Fruit fly (Drosophila melanogaster) whole organism, prepupa: ENCODE results near the gene CG15539.

Experiments used
- CG10669 ChIP-seq: fragments of 200-800 bp; sonication (Bioruptor generic); optimal IDR thresholded peaks from 3 replicates; lab custom pipeline; 2018; ENCODE audit warnings: missing biosample characterization, mild to moderate bottlenecking, missing genetic modification characterization, moderate library complexity
- CG11294 ChIP-seq: fragments of 200-800 bp; sonication (Bioruptor generic); IDR thresholded peaks from 2 replicates; pipeline ENCODE4 v1.3.6; 2022; ENCODE audit warnings: missing biosample characterization, missing genetic modification characterization
- CG11762 ChIP-seq: fragments of 200-800 bp; sonication (Bioruptor generic); optimal IDR thresholded peaks from 3 replicates; lab custom pipeline; 2016; ENCODE audit warnings: missing biosample characterization, missing genetic modification characterization; ENCODE audit not compliant: insufficient read depth
- CG11902 ChIP-seq: fragments of 200-800 bp; sonication (Bioruptor generic); optimal IDR thresholded peaks from 3 replicates; lab custom pipeline; 2016; ENCODE audit warnings: missing biosample characterization, missing genetic modification characterization
- CG1621 ChIP-seq: fragments of 200-800 bp; sonication (Bioruptor generic); optimal IDR thresholded peaks from 3 replicates; lab custom pipeline; 2018; ENCODE audit warnings: missing biosample characterization, mild to moderate bottlenecking, missing genetic modification characterization
- CG32006 ChIP-seq: fragments of 200-800 bp; sonication (Bioruptor generic); optimal IDR thresholded peaks from 3 replicates; lab custom pipeline; 2017; ENCODE audit warnings: missing biosample characterization, mild to moderate bottlenecking, missing genetic modification characterization
- CG34406 ChIP-seq: fragments of 200-800 bp; sonication (Bioruptor generic); optimal IDR thresholded peaks from 3 replicates; lab custom pipeline; 2016; ENCODE audit warnings: missing biosample characterization, missing genetic modification characterization
- CG4318 ChIP-seq: fragments of 200-800 bp; sonication (Bioruptor generic); optimal IDR thresholded peaks from 3 replicates; lab custom pipeline; 2017; ENCODE audit warnings: missing biosample characterization, mild to moderate bottlenecking, missing genetic modification characterization
- CG6163 ChIP-seq: fragments of 200-800 bp; sonication (Bioruptor generic); IDR thresholded peaks from 3 replicates; pipeline ENCODE4 v1.3.6; 2022; ENCODE audit warnings: missing biosample characterization, missing genetic modification characterization
- CG6276 ChIP-seq: fragments of 200-800 bp; sonication (Bioruptor generic); optimal IDR thresholded peaks from 2 replicates; lab custom pipeline; 2017; ENCODE audit warnings: missing biosample characterization, mild to moderate bottlenecking, missing genetic modification characterization
- CG6792 ChIP-seq: fragments of 200-800 bp; sonication (Bioruptor generic); optimal IDR thresholded peaks from 3 replicates; lab custom pipeline; 2016; ENCODE audit warnings: missing biosample characterization, missing genetic modification characterization
- CG7368 ChIP-seq: fragments of 200-800 bp; sonication (Bioruptor generic); optimal IDR thresholded peaks from 3 replicates; lab custom pipeline; 2016; ENCODE audit warnings: missing biosample characterization, missing genetic modification characterization
- CG8119 ChIP-seq: fragments of 200-800 bp; sonication (Bioruptor generic); IDR thresholded peaks from 3 replicates; pipeline ENCODE4 v1.3.6; 2022; ENCODE audit warnings: missing biosample characterization, missing genetic modification characterization
- CG8319 ChIP-seq: fragments of 200-800 bp; sonication (Bioruptor generic); optimal IDR thresholded peaks from 3 replicates; lab custom pipeline; 2016; ENCODE audit warnings: missing biosample characterization, missing genetic modification characterization
- CG8632 ChIP-seq: fragments of 200-800 bp; sonication (Bioruptor generic); optimal IDR thresholded peaks from 3 replicates; lab custom pipeline; 2016; ENCODE audit warnings: missing biosample characterization, missing genetic modification characterization
- CG9139 ChIP-seq: fragments of 200-800 bp; sonication (Bioruptor generic); optimal IDR thresholded peaks from 3 replicates; lab custom pipeline; 2017; ENCODE audit warnings: missing biosample characterization, mild to moderate bottlenecking, missing genetic modification characterization
- Eip75B ChIP-seq: fragments of 200-800 bp; sonication (Bioruptor generic); optimal IDR thresholded peaks from 3 replicates; lab custom pipeline; 2016; ENCODE audit warnings: missing biosample characterization, missing genetic modification characterization
- Eip78C ChIP-seq: fragments of 200-800 bp; sonication (Bioruptor generic); peaks from one replicate; lab custom pipeline; 2016; ENCODE audit warnings: missing biosample characterization, missing genetic modification characterization
- Eip93F ChIP-seq: fragments of 200-800 bp; sonication (Bioruptor generic); optimal IDR thresholded peaks from 2 replicates; lab custom pipeline; 2016; ENCODE audit warnings: missing biosample characterization, mild to moderate bottlenecking, missing genetic modification characterization
- Ets96B ChIP-seq: fragments of 200-800 bp; optimal IDR thresholded peaks from 2 replicates; lab custom pipeline; 2019; ENCODE audit warnings: missing biosample characterization, mild to moderate bottlenecking, missing genetic modification characterization, moderate library complexity
- Hr38 ChIP-seq: sonication (Bioruptor generic); optimal IDR thresholded peaks from 2 replicates; lab custom pipeline; 2016; ENCODE audit warnings: missing biosample characterization, missing genetic modification characterization
- Hr4 ChIP-seq: fragments of 200-800 bp; sonication (Bioruptor generic); optimal IDR thresholded peaks from 3 replicates; lab custom pipeline; 2016; ENCODE audit warnings: missing biosample characterization, missing genetic modification characterization
- Lpt ChIP-seq: fragments of 200-800 bp; sonication (Bioruptor generic); optimal IDR thresholded peaks from 3 replicates; lab custom pipeline; 2016; ENCODE audit warnings: missing biosample characterization, missing genetic modification characterization
- Met ChIP-seq: fragments of 200-800 bp; sonication (Bioruptor generic); optimal IDR thresholded peaks from 3 replicates; lab custom pipeline; 2016; ENCODE audit warnings: missing biosample characterization, missing genetic modification characterization
- OdsH ChIP-seq: fragments of 200-800 bp; sonication (Bioruptor generic); optimal IDR thresholded peaks from 3 replicates; lab custom pipeline; 2016; ENCODE audit warnings: missing biosample characterization, missing genetic modification characterization
- Smox ChIP-seq: fragments of 200-800 bp; sonication (Bioruptor generic); optimal IDR thresholded peaks from 3 replicates; lab custom pipeline; 2016; ENCODE audit warnings: missing biosample characterization, missing genetic modification characterization
- Sox14 ChIP-seq: fragments of 200-800 bp; sonication (Bioruptor generic); optimal IDR thresholded peaks from 3 replicates; lab custom pipeline; 2016; ENCODE audit warnings: missing biosample characterization, missing genetic modification characterization
- Sox15 ChIP-seq: fragments of 200-800 bp; sonication (Bioruptor generic); optimal IDR thresholded peaks from 3 replicates; lab custom pipeline; 2016; ENCODE audit warnings: missing biosample characterization, missing genetic modification characterization
- acj6 ChIP-seq: fragments of 200-800 bp; sonication (Bioruptor generic); optimal IDR thresholded peaks from 3 replicates; lab custom pipeline; 2016; ENCODE audit warnings: missing biosample characterization, missing genetic modification characterization
- cyc ChIP-seq: fragments of 200-800 bp; sonication (Bioruptor generic); optimal IDR thresholded peaks from 3 replicates; lab custom pipeline; 2016; ENCODE audit warnings: missing biosample characterization, missing genetic modification characterization
- dsx ChIP-seq: fragments of 200-800 bp; optimal IDR thresholded peaks from 3 replicates; lab custom pipeline; 2019; ENCODE audit warnings: missing biosample characterization, mild to moderate bottlenecking, missing genetic modification characterization, moderate library complexity; ENCODE audit not compliant: poor library complexity, severe bottlenecking
- eg ChIP-seq: fragments of 200-800 bp; sonication (Bioruptor generic); IDR thresholded peaks from 3 replicates; pipeline ENCODE4 v1.3.6; 2022; ENCODE audit warnings: missing biosample characterization, missing genetic modification characterization
- esn ChIP-seq: fragments of 200-800 bp; sonication (Bioruptor generic); optimal IDR thresholded peaks from 2 replicates; lab custom pipeline; 2016; ENCODE audit warnings: missing biosample characterization, mild to moderate bottlenecking, missing genetic modification characterization, moderate library complexity
- fd59A ChIP-seq: fragments of 200-800 bp; sonication (Bioruptor generic); optimal IDR thresholded peaks from 2 replicates; lab custom pipeline; 2017; ENCODE audit warnings: missing biosample characterization, mild to moderate bottlenecking, missing genetic modification characterization, missing genetic modification reagents
- fd85E ChIP-seq: fragments of 200-800 bp; sonication (Bioruptor generic); optimal IDR thresholded peaks from 3 replicates; lab custom pipeline; 2016; ENCODE audit warnings: missing biosample characterization, missing genetic modification characterization
- fkh ChIP-seq: fragments of 200-800 bp; sonication (Bioruptor generic); optimal IDR thresholded peaks from 3 replicates; lab custom pipeline; 2017; ENCODE audit warnings: missing biosample characterization, mild to moderate bottlenecking, missing genetic modification characterization, moderate library complexity
- lz ChIP-seq: fragments of 200-800 bp; sonication (Bioruptor generic); optimal IDR thresholded peaks from 3 replicates; lab custom pipeline; 2016; ENCODE audit warnings: missing biosample characterization, missing genetic modification characterization
- net ChIP-seq: fragments of 200-800 bp; sonication (Bioruptor generic); optimal IDR thresholded peaks from 3 replicates; lab custom pipeline; 2016; ENCODE audit warnings: missing biosample characterization, missing genetic modification characterization
- pdm3 ChIP-seq: fragments of 200-800 bp; sonication (Bioruptor generic); optimal IDR thresholded peaks from 3 replicates; lab custom pipeline; 2016; ENCODE audit warnings: missing biosample characterization, missing genetic modification characterization
- salr ChIP-seq, 2 experiments: fragments of 200-800 bp; sonication (Bioruptor generic); optimal IDR thresholded peaks; 3 replicates each; lab custom pipeline; 2016 to 2018; ENCODE audit warnings: missing biosample characterization in 2 of 2, missing genetic modification characterization in 2 of 2, mild to moderate bottlenecking in 1 of 2
- spab ChIP-seq: fragments of 200-800 bp; sonication (Bioruptor generic); optimal IDR thresholded peaks from 2 replicates; lab custom pipeline; 2017; ENCODE audit warnings: missing biosample characterization, mild to moderate bottlenecking, missing genetic modification characterization, missing genetic modification reagents
- ss ChIP-seq, 2 experiments: fragments of 200-800 bp; sonication (Bioruptor generic); optimal IDR thresholded peaks; 2 replicates in 1 of 2; 3 replicates in 1 of 2; lab custom pipeline; 2017 to 2018; ENCODE audit warnings: mild to moderate bottlenecking in 2 of 2, missing biosample characterization in 2 of 2, missing genetic modification characterization in 2 of 2, moderate library complexity in 1 of 2
- topi ChIP-seq: fragments of 200-800 bp; sonication (Bioruptor generic); optimal IDR thresholded peaks from 3 replicates; lab custom pipeline; 2016; ENCODE audit warnings: missing biosample characterization, missing genetic modification characterization
- vri ChIP-seq: fragments of 200-800 bp; sonication (Bioruptor generic); optimal IDR thresholded peaks from 3 replicates; lab custom pipeline; 2016; ENCODE audit warnings: missing biosample characterization, mild to moderate bottlenecking, missing genetic modification characterization

Gene CG15539

dm6 chr3R:30461608-30462243, 44.1 kb upstream of the CG15539 start (continued):
- peak; percentile 7 for TF ChIP-seq vri (GFP tag; lab: Kevin White, UChicago)
- peak; percentile 53 for TF ChIP-seq Ets96B
- peak; percentile 45 for TF ChIP-seq Lpt (GFP tag; lab: Kevin White, UChicago)
- TF ChIP-seq dsx (GFP tag; lab: Kevin White, UChicago), result peak; percentile 52
- peak; percentile 24 for TF ChIP-seq CG7368 (GFP tag; lab: Kevin White, UChicago)
- TF ChIP-seq Met (GFP tag; lab: Kevin White, UChicago), result peak; percentile 59
- TF ChIP-seq CG8632 (GFP tag; lab: Kevin White, UChicago), result peak; percentile 64
- TF ChIP-seq Eip93F, result no peak
- no peak for TF ChIP-seq fkh (GFP tag; lab: Kevin White, UChicago)
- peak; percentile 22 for TF ChIP-seq Sox15 (GFP tag; lab: Kevin White, UChicago)
- peak; percentile 24 for TF ChIP-seq lz (GFP tag; lab: Kevin White, UChicago)
- TF ChIP-seq CG4318 (GFP tag; lab: Kevin White, UChicago), result no peak
- peak; percentile 46 for TF ChIP-seq CG1621 (tag; lab: Kevin White, UChicago)
- peak in 1 of 2 experiments; percentile 29 for TF ChIP-seq salr (GFP tag; optimal IDR thresholded peaks at IDR 0.05; lab: Kevin White, UChicago)
- peak; percentile 45 for TF ChIP-seq CG8319 (GFP tag; lab: Kevin White, UChicago)
- peak; percentile 60 for TF ChIP-seq acj6
- TF ChIP-seq CG11294, result no peak
- no peak for TF ChIP-seq Hr38 (GFP tag; lab: Kevin White, UChicago)
- peak; percentile 92 for TF ChIP-seq Eip78C (GFP tag; lab: Kevin White, UChicago)
- TF ChIP-seq CG6792 (GFP tag; lab: Kevin White, UChicago), result peak; percentile 51
- TF ChIP-seq CG11762 (GFP tag; lab: Kevin White, UChicago), result peak; percentile 43
- TF ChIP-seq pdm3 (GFP tag; lab: Kevin White, UChicago), result peak; percentile 58
- TF ChIP-seq CG32006 (GFP tag; lab: Kevin White, UChicago), result peak; percentile 71
- TF ChIP-seq CG11902, result peak; percentile 24
- no peak for TF ChIP-seq Smox (GFP tag; lab: Kevin White, UChicago)
- TF ChIP-seq Hr4 (GFP tag; lab: Kevin White, UChicago), result peak; percentile 54
- peak; percentile 54; the same call in 1 of the 3 replicates for TF ChIP-seq CG8119 (GFP tag; lab: Robert Waterston, UW)
- TF ChIP-seq CG34406 (GFP tag; lab: Kevin White, UChicago), result peak; percentile 57
- TF ChIP-seq Eip75B (GFP tag; lab: Kevin White, UChicago), result peak; percentile 45
- TF ChIP-seq esn, result peak; percentile 59
- peak; percentile 61 for TF ChIP-seq CG10669 (GFP tag; lab: Kevin White, UChicago)

dm6 chr3R:30464244-30464643, 41.5 kb upstream of the CG15539 start:
- no peak for TF ChIP-seq CG8632 (GFP tag; lab: Kevin White, UChicago)
- TF ChIP-seq esn, result no peak
- no peak for TF ChIP-seq CG10669 (GFP tag; lab: Kevin White, UChicago)
- no peak for TF ChIP-seq Sox15 (GFP tag; lab: Kevin White, UChicago)
- no peak for TF ChIP-seq salr (GFP tag; optimal IDR thresholded peaks at IDR 0.05; lab: Kevin White, UChicago)
- no peak for TF ChIP-seq OdsH (GFP tag; lab: Kevin White, UChicago)
- no peak for TF ChIP-seq pdm3 (GFP tag; lab: Kevin White, UChicago)
- no peak for TF ChIP-seq topi (GFP tag; lab: Kevin White, UChicago)
- TF ChIP-seq CG6276 (GFP tag; lab: Kevin White, UChicago), result no peak
- no peak for TF ChIP-seq spab (GFP tag; lab: Kevin White, UChicago)

- no peak for TF ChIP-seq spab (GFP tag; lab: Kevin White, UChicago)
- TF ChIP-seq CG11902, result no peak
- TF ChIP-seq fd59A (GFP tag; lab: Kevin White, UChicago), result no peak
- no peak for TF ChIP-seq net (GFP tag; lab: Kevin White, UChicago)
- TF ChIP-seq eg (GFP tag; lab: Robert Waterston, UW), result no peak
- no peak for TF ChIP-seq lz (GFP tag; lab: Kevin White, UChicago)
- TF ChIP-seq cyc (GFP tag; lab: Kevin White, UChicago), result no peak
- TF ChIP-seq fkh (GFP tag; lab: Kevin White, UChicago), result peak; percentile 49
- TF ChIP-seq CG9139 (GFP tag; lab: Kevin White, UChicago), result peak; percentile 41
- peak; percentile 15 for TF ChIP-seq fd85E (GFP tag; lab: Kevin White, UChicago)
- TF ChIP-seq CG6276 (GFP tag; lab: Kevin White, UChicago), result no peak
- TF ChIP-seq Sox14, result peak; percentile 37
- no peak for TF ChIP-seq Hr38 (GFP tag; lab: Kevin White, UChicago)
- TF ChIP-seq CG8632 (GFP tag; lab: Kevin White, UChicago), result no peak
- no peak for TF ChIP-seq CG11294
- peak; percentile 11; the same call in 1 of the 3 replicates for TF ChIP-seq CG6163
- peak; percentile 62 for TF ChIP-seq dsx (GFP tag; lab: Kevin White, UChicago)
- TF ChIP-seq Eip78C (GFP tag; lab: Kevin White, UChicago), result peak; percentile 62
- TF ChIP-seq CG8119 (GFP tag; lab: Robert Waterston, UW), result no peak
- TF ChIP-seq ss (GFP tag; optimal IDR thresholded peaks at IDR 0.05; lab: Kevin White, UChicago), result peak; percentile 30 to 49
These were observed 39.9 kb upstream of the CG15539 start, which contains the start of gene PH4alphaEFB for dm6 chr3R:30465775-30466494. TSS of gene PH4alphaEFB (plus strand) at chr3R:30466050.
